Fruit fly (Drosophila melanogaster) whole organism, embryonic: ENCODE results near the gene CG44836.

ENCODE experiments used
- Blimp-1 ChIP-seq: fragments of 200-800 bp; sonication (Bioruptor generic); optimal IDR thresholded peaks from 3 replicates; lab custom pipeline; 2018; ENCODE audit warnings: missing biosample characterization, missing genetic modification characterization, mild to moderate bottlenecking, moderate library complexity, missing genetic modification reagents
- CG10565 ChIP-seq: fragments of 200-800 bp; sonication (Bioruptor generic); optimal IDR thresholded peaks from 3 replicates; lab custom pipeline; 2016; ENCODE audit warnings: missing biosample characterization, mild to moderate bottlenecking, missing genetic modification characterization
- CG11398 ChIP-seq: fragments of 200-800 bp; sonication (Bioruptor generic); optimal IDR thresholded peaks from 2 replicates; lab custom pipeline; 2016; ENCODE audit warnings: missing biosample characterization, missing genetic modification characterization
- CG11696 ChIP-seq: fragments of 200-800 bp; sonication (Bioruptor generic); IDR thresholded peaks from 2 replicates; pipeline ENCODE4 v1.3.6; 2022; ENCODE audit warnings: missing biosample characterization, missing genetic modification characterization
- CG12391 ChIP-seq: fragments of 200-800 bp; sonication (Bioruptor generic); optimal IDR thresholded peaks from 3 replicates; lab custom pipeline; 2018; ENCODE audit warnings: missing biosample characterization, mild to moderate bottlenecking, missing genetic modification characterization, moderate library complexity
- CG12769 ChIP-seq: fragments of 200-800 bp; sonication (Bioruptor generic); optimal IDR thresholded peaks from 2 replicates; lab custom pipeline; 2019; ENCODE audit warnings: missing biosample characterization, mild to moderate bottlenecking, missing genetic modification characterization, moderate library complexity
- CG2712 ChIP-seq: fragments of 200-800 bp; optimal IDR thresholded peaks from 3 replicates; lab custom pipeline; 2019; ENCODE audit warnings: missing biosample characterization, mild to moderate bottlenecking, missing genetic modification characterization, moderate library complexity
- CG30403 ChIP-seq: fragments of 200-800 bp; sonication (Bioruptor generic); optimal IDR thresholded peaks from 3 replicates; lab custom pipeline; 2016; ENCODE audit warnings: missing biosample characterization, missing genetic modification characterization
- CG3281 ChIP-seq: fragments of 200-800 bp; sonication (Bioruptor generic); optimal IDR thresholded peaks from 3 replicates; lab custom pipeline; 2017; ENCODE audit warnings: missing biosample characterization, mild to moderate bottlenecking, missing genetic modification characterization
- CG42726 ChIP-seq: fragments of 200-800 bp; sonication (Bioruptor generic); IDR thresholded peaks from 2 replicates; pipeline ENCODE4 v1.3.6; 2022; ENCODE audit warnings: missing biosample characterization, missing genetic modification characterization; ENCODE audit not compliant: partially characterized antibody
- CG7839 ChIP-seq: fragments of 200-800 bp; sonication (Bioruptor generic); optimal IDR thresholded peaks from 3 replicates; lab custom pipeline; 2018; ENCODE audit warnings: missing biosample characterization, mild to moderate bottlenecking, missing genetic modification characterization, moderate library complexity
- CG7987 ChIP-seq: fragments of 200-800 bp; sonication (Bioruptor generic); optimal IDR thresholded peaks from 2 replicates; lab custom pipeline; 2018; ENCODE audit warnings: missing biosample characterization, mild to moderate bottlenecking, missing genetic modification characterization, moderate library complexity
- CG8388 ChIP-seq: fragments of 200-800 bp; sonication (Bioruptor generic); optimal IDR thresholded peaks from 2 replicates; lab custom pipeline; 2019; ENCODE audit warnings: missing biosample characterization, mild to moderate bottlenecking, missing genetic modification characterization, moderate library complexity
- Drgx ChIP-seq: fragments of 200-800 bp; sonication (Bioruptor generic); IDR thresholded peaks from 2 replicates; pipeline ENCODE4 v1.3.6; 2022; ENCODE audit warnings: missing biosample characterization, missing genetic modification characterization
- Eip74EF ChIP-seq, 2 experiments: fragments of 200-800 bp in 1 of 2; fragments of >200 bp in 1 of 2; sonication (Bioruptor generic) in 1 of 2; optimal IDR thresholded peaks; 2 replicates each; lab custom pipeline; 2017 to 2019; ENCODE audit warnings: missing biosample characterization in 2 of 2, missing genetic modification characterization in 2 of 2, mild to moderate bottlenecking in 1 of 2, moderate library complexity in 1 of 2
- GATAe ChIP-seq: fragments of 200-800 bp; sonication (Bioruptor generic); conservative IDR thresholded peaks from 2 replicates; pipeline ENCODE4 v1.3.6; 2022; ENCODE audit warnings: missing biosample characterization, missing genetic modification characterization
- HLH54F ChIP-seq: fragments of 200-800 bp; sonication (Bioruptor generic); optimal IDR thresholded peaks from 3 replicates; lab custom pipeline; 2016; ENCODE audit warnings: missing biosample characterization, missing genetic modification characterization
- HLHmδ ChIP-seq: fragments of 200-800 bp; sonication (Bioruptor generic); optimal IDR thresholded peaks from 2 replicates; lab custom pipeline; 2018; ENCODE audit warnings: missing biosample characterization, mild to moderate bottlenecking, missing genetic modification characterization, moderate library complexity
- HmgZ ChIP-seq: fragments of 200-800 bp; sonication (Bioruptor generic); optimal IDR thresholded peaks from 2 replicates; lab custom pipeline; 2018; ENCODE audit warnings: missing biosample characterization, mild to moderate bottlenecking, missing genetic modification characterization
- Hr51 ChIP-seq, 2 experiments: fragments of 200-800 bp; sonication (Bioruptor generic); optimal IDR thresholded peaks; 2 replicates in 1 of 2; 3 replicates in 1 of 2; lab custom pipeline; 2016 to 2018; ENCODE audit warnings: missing biosample characterization in 2 of 2, missing genetic modification characterization in 2 of 2, mild to moderate bottlenecking in 1 of 2, moderate library complexity in 1 of 2
- Lim3 ChIP-seq: fragments of 200-800 bp; sonication (Bioruptor generic); IDR thresholded peaks from 2 replicates; pipeline ENCODE4 v1.3.6; 2022; ENCODE audit warnings: missing biosample characterization, missing genetic modification characterization
- Mes4 ChIP-seq: fragments of 200-800 bp; sonication (Bioruptor generic); optimal IDR thresholded peaks from 2 replicates; lab custom pipeline; 2016; ENCODE audit warnings: missing biosample characterization, missing genetic modification characterization
- Myb ChIP-seq: fragments of 200-800 bp; sonication (Bioruptor generic); optimal IDR thresholded peaks from 2 replicates; lab custom pipeline; 2016; ENCODE audit warnings: missing biosample characterization, missing genetic modification characterization
- NC2β ChIP-seq: fragments of 200-800 bp; sonication (Bioruptor generic); optimal IDR thresholded peaks from 2 replicates; lab custom pipeline; 2016; ENCODE audit warnings: missing biosample characterization, missing genetic modification characterization
- Ravus ChIP-seq: fragments of 200-800 bp; sonication (Bioruptor generic); IDR thresholded peaks from 2 replicates; pipeline ENCODE4 v1.3.6; 2022; ENCODE audit warnings: missing biosample characterization, missing genetic modification characterization
- Side ChIP-seq: fragments of 200-800 bp; sonication (Bioruptor generic); optimal IDR thresholded peaks from 2 replicates; lab custom pipeline; 2016; ENCODE audit warnings: missing biosample characterization, missing genetic modification characterization
- Vsx1 ChIP-seq: fragments of 200-800 bp; sonication (Bioruptor generic); optimal IDR thresholded peaks from 2 replicates; lab custom pipeline; 2017; ENCODE audit warnings: missing biosample characterization, mild to moderate bottlenecking, missing genetic modification characterization, missing genetic modification reagents
- YL-1 ChIP-seq: fragments of 200-800 bp; sonication (Bioruptor generic); optimal IDR thresholded peaks from 3 replicates; lab custom pipeline; 2017; ENCODE audit warnings: missing biosample characterization, mild to moderate bottlenecking, missing genetic modification characterization
- az2 ChIP-seq: fragments of 200-800 bp; sonication (Bioruptor generic); optimal IDR thresholded peaks from 3 replicates; lab custom pipeline; 2016; ENCODE audit warnings: missing biosample characterization, missing genetic modification characterization
- croc ChIP-seq: fragments of 200-800 bp; sonication (Bioruptor generic); conservative IDR thresholded peaks from 3 replicates; pipeline ENCODE4 v1.3.6; 2022; ENCODE audit warnings: missing biosample characterization, missing genetic modification characterization
- dmrt11E ChIP-seq: fragments of 200-800 bp; sonication (Bioruptor generic); optimal IDR thresholded peaks from 3 replicates; lab custom pipeline; 2018; ENCODE audit warnings: missing biosample characterization, mild to moderate bottlenecking, missing genetic modification characterization, moderate library complexity
- emc ChIP-seq: fragments of 200-800 bp; sonication (Bioruptor generic); optimal IDR thresholded peaks from 2 replicates; lab custom pipeline; 2016; ENCODE audit warnings: missing biosample characterization, missing genetic modification characterization
- fd96Cb ChIP-seq: fragments of 200-800 bp; sonication (Bioruptor generic); optimal IDR thresholded peaks from 2 replicates; lab custom pipeline; 2018; ENCODE audit warnings: missing biosample characterization, mild to moderate bottlenecking, missing genetic modification characterization, moderate library complexity
- fru ChIP-seq: fragments of >200 bp; optimal IDR thresholded peaks from 2 replicates; lab custom pipeline; 2017
- gem ChIP-seq: fragments of 200-800 bp; sonication (Bioruptor generic); optimal IDR thresholded peaks from 2 replicates; lab custom pipeline; 2019; ENCODE audit warnings: missing biosample characterization, mild to moderate bottlenecking, missing genetic modification characterization, moderate library complexity
- gro ChIP-seq: fragments of 200-800 bp; sonication (Bioruptor generic); optimal IDR thresholded peaks from 2 replicates; lab custom pipeline; 2016; ENCODE audit warnings: missing biosample characterization, missing genetic modification characterization
- gt ChIP-seq: fragments of 200-800 bp; sonication (Bioruptor generic); IDR thresholded peaks from 2 replicates; pipeline ENCODE4 v1.3.6; 2022; ENCODE audit warnings: missing biosample characterization, missing genetic modification characterization
- insv ChIP-seq, 2 experiments: fragments of 200-800 bp; sonication (Bioruptor generic); optimal IDR thresholded peaks; 3 replicates each; lab custom pipeline; 2016 to 2018; ENCODE audit warnings: missing biosample characterization in 2 of 2, missing genetic modification characterization in 2 of 2
- jigr1 ChIP-seq: fragments of 200-800 bp; sonication (Bioruptor generic); IDR thresholded peaks from 3 replicates; pipeline ENCODE4 v1.3.6; 2022; ENCODE audit warnings: missing biosample characterization, missing genetic modification characterization
- jumu ChIP-seq: fragments of 200-800 bp; sonication (Bioruptor generic); optimal IDR thresholded peaks from 3 replicates; lab custom pipeline; 2016; ENCODE audit warnings: missing biosample characterization, missing genetic modification characterization
- lola ChIP-seq, 3 experiments: fragments of >200 bp in 2 of 3; fragments of 200-800 bp in 1 of 3; sonication (Bioruptor generic) in 1 of 3; optimal IDR thresholded peaks; 2 replicates each; lab custom pipeline; 2017 to 2019; ENCODE audit warnings: missing biosample characterization in 3 of 3, missing genetic modification characterization in 3 of 3, mild to moderate bottlenecking in 1 of 3, moderate library complexity in 1 of 3
- oc ChIP-seq: fragments of 200-800 bp; sonication (Bioruptor generic); optimal IDR thresholded peaks from 2 replicates; lab custom pipeline; 2018; ENCODE audit warnings: missing biosample characterization, mild to moderate bottlenecking, missing genetic modification characterization, moderate library complexity
- pfk ChIP-seq: fragments of 200-800 bp; sonication (Bioruptor generic); optimal IDR thresholded peaks from 2 replicates; lab custom pipeline; 2018; ENCODE audit warnings: missing biosample characterization, mild to moderate bottlenecking, missing genetic modification characterization, moderate library complexity
- pita ChIP-seq: fragments of 200-800 bp; sonication (Bioruptor generic); optimal IDR thresholded peaks from 2 replicates; lab custom pipeline; 2017; ENCODE audit warnings: missing biosample characterization, mild to moderate bottlenecking, missing genetic modification characterization
- sd ChIP-seq: fragments of 200-800 bp; sonication (Bioruptor generic); optimal IDR thresholded peaks from 3 replicates; lab custom pipeline; 2018; ENCODE audit warnings: missing biosample characterization, mild to moderate bottlenecking, missing genetic modification characterization, moderate library complexity
- slou ChIP-seq: fragments of 200-800 bp; sonication (Bioruptor generic); optimal IDR thresholded peaks from 3 replicates; lab custom pipeline; 2016; ENCODE audit warnings: missing biosample characterization, missing genetic modification characterization
- sob ChIP-seq: fragments of 200-800 bp; sonication (Bioruptor generic); IDR thresholded peaks from 2 replicates; pipeline ENCODE4 v1.3.6; 2022; ENCODE audit warnings: missing biosample characterization, missing genetic modification characterization
- sr ChIP-seq: fragments of 200-800 bp; sonication (Bioruptor generic); IDR thresholded peaks from 3 replicates; pipeline ENCODE4 v1.3.6; 2022; ENCODE audit warnings: missing biosample characterization, missing genetic modification characterization
- ssp ChIP-seq: fragments of 200-800 bp; sonication (Bioruptor generic); IDR thresholded peaks from 2 replicates; pipeline ENCODE4 v1.3.6; 2022; ENCODE audit warnings: missing biosample characterization, missing genetic modification characterization
- sug ChIP-seq: fragments of 200-800 bp; optimal IDR thresholded peaks from 2 replicates; lab custom pipeline; 2019; ENCODE audit warnings: missing biosample characterization, mild to moderate bottlenecking, missing genetic modification characterization, moderate library complexity
- zfh1 ChIP-seq: fragments of 200-800 bp; sonication (Bioruptor generic); IDR thresholded peaks from 3 replicates; pipeline ENCODE4 v1.3.6; 2022; ENCODE audit warnings: missing biosample characterization, missing genetic modification characterization

Gene CG44836

DNA sequence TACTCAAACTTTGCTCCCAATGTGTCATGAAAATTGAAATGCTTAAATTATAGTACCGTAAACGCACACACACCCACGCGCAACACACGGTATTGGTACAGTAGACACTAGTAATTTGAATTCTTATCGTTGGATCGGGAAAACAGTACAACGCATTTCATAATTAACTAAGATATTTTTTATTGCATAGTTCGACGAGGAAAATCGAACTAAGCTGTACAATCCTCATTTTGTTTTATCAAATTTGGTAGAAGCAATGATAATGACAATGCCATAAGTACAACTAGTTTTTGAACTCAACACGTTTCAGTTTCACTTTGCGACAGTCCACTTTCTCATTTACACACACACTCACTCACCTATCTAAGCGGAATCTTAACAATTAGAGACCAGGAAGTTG is 19.3 kb downstream of the CG44836 start (continued):
- TF ChIP-seq Mes4 (GFP tag; lab: Kevin White, UChicago) (no peak), HLHmδ (GFP tag; lab: Kevin White, UChicago) (no peak), gro (peak; percentile 83), oc (no peak), sug (no peak), fru (no peak), Drgx (GFP tag; lab: Robert Waterston, UW) (no peak), jigr1 (GFP tag; lab: Robert Waterston, UW) (no peak), slou (GFP tag; lab: Kevin White, UChicago) (no peak), az2 (peak; percentile 57), gt (GFP tag; lab: Robert Waterston, UW) (no peak), Eip74EF (GFP tag; optimal IDR thresholded peaks at IDR 0.05; lab: Kevin White, UChicago) (peak in 1 of 2 experiments; percentile 80), croc (GFP tag; lab: Robert Waterston, UW) (peak; percentile 38; the same call in 1 of the 3 replicates), HmgZ (peak; percentile 70), GATAe (GFP tag; lab: Robert Waterston, UW) (no peak), fd96Cb (tag; lab: Kevin White, UChicago) (peak; percentile 56), HLH54F (GFP tag; lab: Kevin White, UChicago) (peak; percentile 58), CG8388 (GFP tag; lab: Kevin White, UChicago) (peak; percentile 57), pfk (GFP tag; lab: Kevin White, UChicago) (no peak), sd (tag; lab: Kevin White, UChicago) (no peak), Blimp-1 (GFP tag; lab: Kevin White, UChicago) (peak; percentile 73), YL-1 (GFP tag; lab: Kevin White, UChicago) (no peak), CG42726 (GFP tag; lab: Robert Waterston, UW) (no peak), ssp (GFP tag; lab: Robert Waterston, UW) (0 out of 2 replicates have a peak, but pooled peaks have one; percentile 5), Hr51 (GFP tag; optimal IDR thresholded peaks at IDR 0.05; lab: Kevin White, UChicago) (peak; percentile 13 to 71), sr (GFP tag; lab: Robert Waterston, UW) (no peak), pita (GFP tag; lab: Kevin White, UChicago) (no peak), CG12391 (tag; lab: Kevin White, UChicago) (peak; percentile 62), CG2712 (tag; lab: Kevin White, UChicago) (peak; percentile 67), NC2β (GFP tag; lab: Kevin White, UChicago) (peak; percentile 14), jumu (GFP tag; lab: Kevin White, UChicago) (peak; percentile 57), Ravus (GFP tag; lab: Robert Waterston, UW) (no peak), CG7839 (tag; lab: Kevin White, UChicago) (peak; percentile 78), Side (no peak), emc (GFP tag; lab: Kevin White, UChicago) (no peak), CG30403 (GFP tag; lab: Kevin White, UChicago) (peak; percentile 71), insv (GFP tag; optimal IDR thresholded peaks at IDR 0.05; lab: Kevin White, UChicago) (no peak), CG7987 (GFP tag; lab: Kevin White, UChicago) (no peak), dmrt11E (peak; percentile 51), gem (peak; percentile 80), Lim3 (GFP tag; lab: Robert Waterston, UW) (no peak), Vsx1 (GFP tag; lab: Kevin White, UChicago) (no peak), CG3281 (peak; percentile 81), CG12769 (tag; lab: Kevin White, UChicago) (peak; percentile 86), lola (GFP tag; optimal IDR thresholded peaks at IDR 0.05; lab: Kevin White, UChicago) (peak in 1 of 3 experiments; percentile 59), Myb (GFP tag; lab: Kevin White, UChicago) (no peak), zfh1 (peak; percentile 62; the same call in 2 of the 3 replicates), CG11398 (GFP tag; lab: Kevin White, UChicago) (peak; percentile 36), sob (GFP tag; lab: Robert Waterston, UW) (peak; percentile 66), CG11696 (GFP tag; lab: Robert Waterston, UW) (no peak), CG10565 (GFP tag; lab: Kevin White, UChicago) (no peak)
